Fruit fly (Drosophila melanogaster) whole organism, embryonic: ENCODE results near the gene CG7333.

ENCODE experiments used
- ATbp ChIP-seq: fragments of 200-800 bp; sonication (Bioruptor generic); optimal IDR thresholded peaks from 2 replicates; lab custom pipeline; 2017; ENCODE audit warnings: missing biosample characterization, mild to moderate bottlenecking, missing genetic modification characterization, missing genetic modification reagents
- Asciz ChIP-seq: fragments of 200-800 bp; sonication (Bioruptor generic); optimal IDR thresholded peaks from 2 replicates; lab custom pipeline; 2017; ENCODE audit warnings: missing biosample characterization, mild to moderate bottlenecking, missing genetic modification characterization, missing genetic modification reagents
- Blimp-1 ChIP-seq: fragments of 200-800 bp; sonication (Bioruptor generic); optimal IDR thresholded peaks from 3 replicates; lab custom pipeline; 2018; ENCODE audit warnings: missing biosample characterization, missing genetic modification characterization, mild to moderate bottlenecking, moderate library complexity, missing genetic modification reagents
- CG13424 ChIP-seq: fragments of 200-800 bp; sonication (Bioruptor generic); optimal IDR thresholded peaks from 2 replicates; lab custom pipeline; 2019; ENCODE audit warnings: missing biosample characterization, mild to moderate bottlenecking, missing genetic modification characterization, moderate library complexity
- CG14710 ChIP-seq: fragments of 200-800 bp; sonication (Bioruptor generic); optimal IDR thresholded peaks from 3 replicates; lab custom pipeline; 2019; ENCODE audit warnings: missing biosample characterization, mild to moderate bottlenecking, missing genetic modification characterization, moderate library complexity
- CG14965 ChIP-seq: fragments of 200-800 bp; sonication (Bioruptor generic); optimal IDR thresholded peaks from 2 replicates; lab custom pipeline; 2016; ENCODE audit warnings: missing biosample characterization, missing genetic modification characterization, borderline replicate concordance
- CG15011 ChIP-seq: fragments of 200-800 bp; sonication (Bioruptor generic); optimal IDR thresholded peaks from 3 replicates; lab custom pipeline; 2018; ENCODE audit warnings: missing biosample characterization, mild to moderate bottlenecking, missing genetic modification characterization
- CG15073 ChIP-seq: fragments of 200-800 bp; sonication (Bioruptor generic); optimal IDR thresholded peaks from 2 replicates; lab custom pipeline; 2016; ENCODE audit warnings: missing biosample characterization, missing genetic modification characterization
- CG15514 ChIP-seq: fragments of 200-800 bp; sonication (Bioruptor generic); optimal IDR thresholded peaks from 3 replicates; lab custom pipeline; 2017; ENCODE audit warnings: missing biosample characterization, missing genetic modification characterization, mild to moderate bottlenecking, moderate library complexity, missing genetic modification reagents
- CG17359 ChIP-seq: fragments of 200-800 bp; sonication (Bioruptor generic); optimal IDR thresholded peaks from 3 replicates; lab custom pipeline; 2018; ENCODE audit warnings: missing biosample characterization, mild to moderate bottlenecking, missing genetic modification characterization, moderate library complexity
- CG17361 ChIP-seq: fragments of 200-800 bp; sonication (Bioruptor generic); IDR thresholded peaks from 3 replicates; pipeline ENCODE4 v1.3.6; 2022; ENCODE audit warnings: missing biosample characterization, missing genetic modification characterization
- CG17568 ChIP-seq: fragments of 200-800 bp; sonication (Bioruptor generic); optimal IDR thresholded peaks from 2 replicates; lab custom pipeline; 2018; ENCODE audit warnings: missing biosample characterization, mild to moderate bottlenecking, missing genetic modification characterization, moderate library complexity
- CG18764 ChIP-seq: fragments of 200-800 bp; sonication (Bioruptor generic); optimal IDR thresholded peaks from 3 replicates; lab custom pipeline; 2016; ENCODE audit warnings: missing biosample characterization, missing genetic modification characterization
- CG2199 ChIP-seq: fragments of 200-800 bp; sonication (Bioruptor generic); IDR thresholded peaks from 3 replicates; pipeline ENCODE4 v1.3.6; 2022; ENCODE audit warnings: missing biosample characterization, missing genetic modification characterization
- CG31365 ChIP-seq: fragments of 200-800 bp; sonication (Bioruptor generic); optimal IDR thresholded peaks from 2 replicates; lab custom pipeline; 2018; ENCODE audit warnings: missing biosample characterization, mild to moderate bottlenecking, missing genetic modification characterization
- CG3407 ChIP-seq: fragments of 200-800 bp; sonication (Bioruptor generic); optimal IDR thresholded peaks from 2 replicates; lab custom pipeline; 2018; ENCODE audit warnings: missing biosample characterization, mild to moderate bottlenecking, missing genetic modification characterization
- CG4360 ChIP-seq: fragments of 200-800 bp; sonication (Bioruptor generic); IDR thresholded peaks from 2 replicates; pipeline ENCODE4 v1.3.6; 2022; ENCODE audit warnings: missing biosample characterization, missing genetic modification characterization
- CG43689 ChIP-seq: fragments of 200-800 bp; sonication (Bioruptor generic); IDR thresholded peaks from 2 replicates; pipeline ENCODE4 v1.3.6; 2022; ENCODE audit warnings: missing biosample characterization, missing genetic modification characterization
- CG6654 ChIP-seq: fragments of 200-800 bp; sonication (Bioruptor generic); optimal IDR thresholded peaks from 2 replicates; lab custom pipeline; 2017; ENCODE audit warnings: missing biosample characterization, mild to moderate bottlenecking, missing genetic modification characterization
- CG6813 ChIP-seq: fragments of 200-800 bp; sonication (Bioruptor generic); optimal IDR thresholded peaks from 2 replicates; lab custom pipeline; 2017; ENCODE audit warnings: missing biosample characterization, missing genetic modification characterization, mild to moderate bottlenecking, moderate library complexity, missing genetic modification reagents
- CG6854 ChIP-seq: fragments of 200-800 bp; sonication (Bioruptor generic); optimal IDR thresholded peaks from 3 replicates; lab custom pipeline; 2017; ENCODE audit warnings: missing biosample characterization, mild to moderate bottlenecking, missing genetic modification characterization
- CG8281 ChIP-seq: fragments of 200-800 bp; sonication (Bioruptor generic); optimal IDR thresholded peaks from 2 replicates; lab custom pipeline; 2018; ENCODE audit warnings: missing biosample characterization, mild to moderate bottlenecking, missing genetic modification characterization, moderate library complexity
- E2f2 ChIP-seq: fragments of 200-800 bp; sonication (Bioruptor generic); IDR thresholded peaks from 2 replicates; pipeline ENCODE4 v1.3.6; 2022; ENCODE audit warnings: missing biosample characterization, missing genetic modification characterization
- Eip74EF ChIP-seq, 2 experiments: fragments of 200-800 bp in 1 of 2; fragments of >200 bp in 1 of 2; sonication (Bioruptor generic) in 1 of 2; optimal IDR thresholded peaks; 2 replicates each; lab custom pipeline; 2017 to 2019; ENCODE audit warnings: missing biosample characterization in 2 of 2, missing genetic modification characterization in 2 of 2, mild to moderate bottlenecking in 1 of 2, moderate library complexity in 1 of 2
- Ets65A ChIP-seq: fragments of 200-800 bp; sonication (Bioruptor generic); peaks from one replicate; lab custom pipeline; 2016; ENCODE audit warnings: missing biosample characterization, missing genetic modification characterization
- Gug ChIP-seq: fragments of 200-800 bp; sonication (Bioruptor generic); IDR thresholded peaks from 4 replicates; pipeline ENCODE4 v1.3.6; 2022; ENCODE audit warnings: missing biosample characterization, missing genetic modification characterization
- Hey ChIP-seq: fragments of 200-800 bp; sonication (Bioruptor generic); optimal IDR thresholded peaks from 3 replicates; lab custom pipeline; 2018; ENCODE audit warnings: missing biosample characterization, mild to moderate bottlenecking, missing genetic modification characterization
- Lim3 ChIP-seq: fragments of 200-800 bp; sonication (Bioruptor generic); IDR thresholded peaks from 2 replicates; pipeline ENCODE4 v1.3.6; 2022; ENCODE audit warnings: missing biosample characterization, missing genetic modification characterization
- MTF-1 ChIP-seq: fragments of 200-800 bp; sonication (Bioruptor generic); optimal IDR thresholded peaks from 2 replicates; lab custom pipeline; 2018; ENCODE audit warnings: missing biosample characterization, mild to moderate bottlenecking, missing genetic modification characterization, borderline replicate concordance
- Med ChIP-seq: fragments of 200-800 bp; sonication (Bioruptor generic); peaks from one replicate; lab custom pipeline; 2016; ENCODE audit warnings: missing biosample characterization, missing genetic modification characterization, mild to moderate bottlenecking, inconsistent platforms, moderate library complexity
- Nf-YB ChIP-seq: fragments of 200-800 bp; sonication (Bioruptor generic); optimal IDR thresholded peaks from 3 replicates; lab custom pipeline; 2019; ENCODE audit warnings: missing biosample characterization, mild to moderate bottlenecking, missing genetic modification characterization, moderate library complexity
- Sox100B ChIP-seq: fragments of 200-800 bp; sonication (Bioruptor generic); optimal IDR thresholded peaks from 3 replicates; lab custom pipeline; 2018; ENCODE audit warnings: missing biosample characterization, mild to moderate bottlenecking, missing genetic modification characterization
- Ssrp ChIP-seq: fragments of 200-800 bp; sonication (Bioruptor generic); optimal IDR thresholded peaks from 2 replicates; lab custom pipeline; 2018; ENCODE audit warnings: missing biosample characterization, mild to moderate bottlenecking, missing genetic modification characterization, moderate library complexity
- Vsx1 ChIP-seq: fragments of 200-800 bp; sonication (Bioruptor generic); optimal IDR thresholded peaks from 2 replicates; lab custom pipeline; 2017; ENCODE audit warnings: missing biosample characterization, mild to moderate bottlenecking, missing genetic modification characterization, missing genetic modification reagents
- crol ChIP-seq: fragments of 200-800 bp; sonication (Bioruptor generic); IDR thresholded peaks from 2 replicates; pipeline ENCODE4 v1.3.6; 2022; ENCODE audit warnings: missing biosample characterization, missing genetic modification characterization
- fu2 ChIP-seq: fragments of 200-800 bp; sonication (Bioruptor generic); optimal IDR thresholded peaks from 2 replicates; lab custom pipeline; 2016; ENCODE audit warnings: missing biosample characterization, missing genetic modification characterization
- gcm ChIP-seq: fragments of 200-800 bp; sonication (Bioruptor generic); optimal IDR thresholded peaks from 2 replicates; lab custom pipeline; 2019; ENCODE audit warnings: missing biosample characterization, mild to moderate bottlenecking, missing genetic modification characterization, moderate library complexity
- gem ChIP-seq: fragments of 200-800 bp; sonication (Bioruptor generic); optimal IDR thresholded peaks from 2 replicates; lab custom pipeline; 2019; ENCODE audit warnings: missing biosample characterization, mild to moderate bottlenecking, missing genetic modification characterization, moderate library complexity
- gsb-n ChIP-seq: fragments of 200-800 bp; sonication (Bioruptor generic); optimal IDR thresholded peaks from 3 replicates; lab custom pipeline; 2018; ENCODE audit warnings: missing biosample characterization, mild to moderate bottlenecking, missing genetic modification characterization
- hkb ChIP-seq, 2 experiments: fragments of 200-800 bp in 1 of 2; fragments of >200 bp in 1 of 2; sonication (Bioruptor generic) in 1 of 2; IDR thresholded peaks in 1 of 2; optimal IDR thresholded peaks in 1 of 2; 2 replicates each; pipeline versions ENCODE4 v1.3.6 to Lab custom; 2017 to 2022; ENCODE audit warnings: missing biosample characterization in 1 of 2, missing genetic modification characterization in 1 of 2
- jigr1 ChIP-seq: fragments of 200-800 bp; sonication (Bioruptor generic); IDR thresholded peaks from 3 replicates; pipeline ENCODE4 v1.3.6; 2022; ENCODE audit warnings: missing biosample characterization, missing genetic modification characterization
- nmo ChIP-seq: fragments of 200-800 bp; sonication (Bioruptor generic); optimal IDR thresholded peaks from 2 replicates; lab custom pipeline; 2018; ENCODE audit warnings: missing biosample characterization, mild to moderate bottlenecking, missing genetic modification characterization, moderate library complexity
- salm ChIP-seq: fragments of 200-800 bp; sonication (Bioruptor generic); optimal IDR thresholded peaks from 2 replicates; lab custom pipeline; 2018; ENCODE audit warnings: missing biosample characterization, mild to moderate bottlenecking, missing genetic modification characterization
- schlank ChIP-seq: fragments of 200-800 bp; sonication (Bioruptor generic); optimal IDR thresholded peaks from 2 replicates; lab custom pipeline; 2018; ENCODE audit warnings: missing biosample characterization, mild to moderate bottlenecking, missing genetic modification characterization
- seq ChIP-seq: fragments of 200-800 bp; sonication (Bioruptor generic); IDR thresholded peaks from 2 replicates; pipeline ENCODE4 v1.3.6; 2022; ENCODE audit warnings: missing biosample characterization, missing genetic modification characterization
- slbo ChIP-seq: fragments of 200-800 bp; sonication (Bioruptor generic); IDR thresholded peaks from 2 replicates; pipeline ENCODE4 v1.3.6; 2022; ENCODE audit warnings: missing biosample characterization, missing genetic modification characterization
- stwl ChIP-seq: fragments of 200-800 bp; sonication (Bioruptor generic); optimal IDR thresholded peaks from 3 replicates; lab custom pipeline; 2018; ENCODE audit warnings: missing biosample characterization, mild to moderate bottlenecking, missing genetic modification characterization, moderate library complexity
- trem ChIP-seq: fragments of 200-800 bp; optimal IDR thresholded peaks from 3 replicates; lab custom pipeline; 2019; ENCODE audit warnings: missing biosample characterization, mild to moderate bottlenecking, missing genetic modification characterization, moderate library complexity
- wek ChIP-seq: fragments of 200-800 bp; sonication (Bioruptor generic); optimal IDR thresholded peaks from 3 replicates; lab custom pipeline; 2018; ENCODE audit warnings: missing biosample characterization, mild to moderate bottlenecking, missing genetic modification characterization, moderate library complexity

Gene CG7333

DNA sequence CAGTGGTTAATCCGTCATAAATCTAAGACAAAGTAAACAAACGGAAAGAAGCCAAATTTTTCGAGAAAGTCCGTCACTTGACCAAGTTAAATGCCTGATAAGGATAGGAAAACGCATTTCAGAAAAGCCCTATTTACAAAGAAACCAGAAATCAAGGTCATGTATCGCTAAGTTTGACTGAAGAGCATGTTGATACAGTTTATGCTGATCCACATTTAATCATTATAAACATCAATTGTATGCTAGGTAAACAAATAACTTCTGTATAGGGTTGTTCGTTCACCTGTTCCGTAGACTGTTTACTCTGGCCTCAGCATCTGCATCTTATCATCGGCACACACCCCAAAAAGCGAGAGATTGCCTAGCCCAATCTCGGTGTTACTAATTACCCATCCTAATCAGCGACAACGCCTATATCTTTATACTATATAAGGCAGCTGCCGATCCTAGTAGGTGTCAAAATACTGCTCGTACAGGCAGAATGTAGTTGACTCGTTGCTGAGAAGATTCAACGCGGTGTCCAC lies 12.5 kb downstream of the CG7333 start, which contains the start of gene CG16727 (continued):
- TF ChIP-seq Blimp-1 (GFP tag; lab: Kevin White, UChicago) (peak; percentile 21), Sox100B (GFP tag; lab: Kevin White, UChicago) (peak; percentile 39), CG6813 (GFP tag; lab: Kevin White, UChicago) (peak; percentile 31), E2f2 (GFP tag; lab: Robert Waterston, UW) (no peak), CG2199 (no peak), salm (tag; lab: Kevin White, UChicago) (peak; percentile 6), CG15073 (GFP tag; lab: Kevin White, UChicago) (no peak), gem (tag; lab: Kevin White, UChicago) (peak; percentile 28), Med (GFP tag; lab: Kevin White, UChicago) (peak; percentile 47), trem (no peak), gsb-n (tag; lab: Kevin White, UChicago) (no peak), CG15514 (GFP tag; lab: Kevin White, UChicago) (peak; percentile 49), wek (GFP tag; lab: Kevin White, UChicago) (no peak), CG8281 (tag; lab: Kevin White, UChicago) (no peak), CG6854 (peak; percentile 36), CG3407 (no peak), Asciz (GFP tag; lab: Kevin White, UChicago) (peak; percentile 20), Gug (no peak), CG4360 (GFP tag; lab: Robert Waterston, UW) (no peak), Hey (tag; lab: Kevin White, UChicago) (no peak), CG6654 (GFP tag; lab: Kevin White, UChicago) (no peak), CG14965 (GFP tag; lab: Kevin White, UChicago) (no peak), Lim3 (GFP tag; lab: Robert Waterston, UW) (no peak), fu2 (GFP tag; lab: Kevin White, UChicago) (no peak), stwl (tag; lab: Kevin White, UChicago) (no peak), crol (no peak), CG18764 (GFP tag; lab: Kevin White, UChicago) (no peak), CG17568 (GFP tag; lab: Kevin White, UChicago) (peak; percentile 31), Nf-YB (GFP tag; lab: Kevin White, UChicago) (no peak), seq (GFP tag; lab: Robert Waterston, UW) (0 out of 2 replicates have a peak, but pooled peaks have one; percentile 10), schlank (tag; lab: Kevin White, UChicago) (peak; percentile 40), Ets65A (GFP tag; lab: Kevin White, UChicago) (no peak), MTF-1 (GFP tag; lab: Kevin White, UChicago) (no peak), CG43689 (no peak), hkb (optimal IDR thresholded peaks at IDR 0.05; lab: Kevin White, UChicago) (no peak), hkb (GFP tag; IDR thresholded peaks at IDR 0.05; lab: Robert Waterston, UW) (0 out of 2 replicates have a peak, but pooled peaks have one; percentile 32), nmo (GFP tag; lab: Kevin White, UChicago) (no peak), gcm (GFP tag; lab: Kevin White, UChicago) (no peak), CG31365 (peak; percentile 15), Ssrp (tag; lab: Kevin White, UChicago) (no peak), Vsx1 (GFP tag; lab: Kevin White, UChicago) (no peak), CG15011 (GFP tag; lab: Kevin White, UChicago) (peak; percentile 12), ATbp (GFP tag; lab: Kevin White, UChicago) (peak; percentile 57), CG13424 (tag; lab: Kevin White, UChicago) (peak; percentile 38), CG14710 (tag; lab: Kevin White, UChicago) (no peak), slbo (GFP tag; lab: Robert Waterston, UW) (no peak), CG17361 (GFP tag; lab: Robert Waterston, UW) (no peak), Eip74EF (GFP tag; optimal IDR thresholded peaks at IDR 0.05; lab: Kevin White, UChicago) (no peak), CG17359 (tag; lab: Kevin White, UChicago) (peak; percentile 36), jigr1 (GFP tag; lab: Robert Waterston, UW) (no peak)
